Fruit fly (Drosophila melanogaster) whole organism, pupa: ENCODE data around the gene CG11902.

ENCODE experiments used
- CG10348 ChIP-seq: fragments of 200-800 bp; sonication (Bioruptor generic); IDR thresholded peaks from 2 replicates; pipeline ENCODE4 v1.3.6; 2022; ENCODE audit warnings: missing biosample characterization, missing genetic modification characterization
- CG12605 ChIP-seq: fragments of 200-800 bp; sonication (Bioruptor generic); IDR thresholded peaks from 2 replicates; pipeline ENCODE4 v1.3.6; 2022; ENCODE audit warnings: missing biosample characterization, missing genetic modification characterization
- CG13204 ChIP-seq: fragments of 200-800 bp; sonication (Bioruptor generic); optimal IDR thresholded peaks from 2 replicates; lab custom pipeline; 2018; ENCODE audit warnings: missing biosample characterization, mild to moderate bottlenecking, missing genetic modification characterization, moderate library complexity
- CG14655 ChIP-seq: fragments of 200-800 bp; sonication (Bioruptor generic); optimal IDR thresholded peaks from 3 replicates; lab custom pipeline; 2017; ENCODE audit warnings: mild to moderate bottlenecking, missing biosample characterization, missing genetic modification reagents, missing genetic modification characterization
- CG15710 ChIP-seq: fragments of 200-800 bp; sonication (Bioruptor generic); optimal IDR thresholded peaks from 2 replicates; lab custom pipeline; 2018; ENCODE audit warnings: missing biosample characterization, mild to moderate bottlenecking, missing genetic modification characterization, moderate library complexity
- CG17806 ChIP-seq: fragments of 200-800 bp; sonication (Bioruptor generic); optimal IDR thresholded peaks from 2 replicates; lab custom pipeline; 2018; ENCODE audit warnings: missing biosample characterization, mild to moderate bottlenecking, missing genetic modification characterization, moderate library complexity
- CG32121 ChIP-seq: fragments of 200-800 bp; sonication (Bioruptor generic); IDR thresholded peaks from 2 replicates; pipeline ENCODE4 v1.3.6; 2022; ENCODE audit warnings: missing biosample characterization, missing genetic modification characterization
- CG34367 ChIP-seq: fragments of 200-800 bp; sonication (Bioruptor generic); optimal IDR thresholded peaks from 2 replicates; lab custom pipeline; 2018; ENCODE audit warnings: missing biosample characterization, mild to moderate bottlenecking, missing genetic modification characterization
- CG4496 ChIP-seq: fragments of 200-800 bp; sonication (Bioruptor generic); IDR thresholded peaks from 3 replicates; pipeline ENCODE4 v1.3.6; 2022; ENCODE audit warnings: missing biosample characterization, missing genetic modification characterization
- CG8159 ChIP-seq: fragments of 200-800 bp; sonication (Bioruptor generic); optimal IDR thresholded peaks from 3 replicates; lab custom pipeline; 2018; ENCODE audit warnings: missing biosample characterization, mild to moderate bottlenecking, missing genetic modification characterization, moderate library complexity
- CG8301 ChIP-seq: fragments of 200-800 bp; sonication (Bioruptor generic); optimal IDR thresholded peaks from 2 replicates; lab custom pipeline; 2018; ENCODE audit warnings: missing biosample characterization, mild to moderate bottlenecking, missing genetic modification characterization
- CG9948 ChIP-seq: fragments of 200-800 bp; sonication (Bioruptor generic); optimal IDR thresholded peaks from 2 replicates; lab custom pipeline; 2018; ENCODE audit warnings: missing biosample characterization, mild to moderate bottlenecking, missing genetic modification characterization, moderate library complexity
- D1 ChIP-seq: fragments of 200-800 bp; sonication (Bioruptor generic); optimal IDR thresholded peaks from 2 replicates; lab custom pipeline; 2018; ENCODE audit warnings: missing biosample characterization, mild to moderate bottlenecking, missing genetic modification characterization, moderate library complexity
- EcR ChIP-seq: fragments of 200-800 bp; sonication (Bioruptor generic); optimal IDR thresholded peaks from 3 replicates; lab custom pipeline; 2019; ENCODE audit warnings: missing biosample characterization, missing genetic modification characterization, mild to moderate bottlenecking, moderate library complexity, missing genetic modification reagents
- Ets98B ChIP-seq: fragments of 200-800 bp; sonication (Bioruptor generic); IDR thresholded peaks from 2 replicates; pipeline ENCODE4 v1.3.6; 2022; ENCODE audit warnings: missing biosample characterization, missing genetic modification characterization
- Pif1A ChIP-seq: fragments of 200-800 bp; sonication (Bioruptor generic); optimal IDR thresholded peaks from 3 replicates; lab custom pipeline; 2016; ENCODE audit warnings: missing biosample characterization, missing genetic modification characterization
- Pif1B ChIP-seq: fragments of 200-800 bp; sonication (Bioruptor generic); optimal IDR thresholded peaks from 3 replicates; lab custom pipeline; 2016; ENCODE audit warnings: missing biosample characterization, missing genetic modification characterization
- Snoo ChIP-seq: fragments of 200-800 bp; sonication (Bioruptor generic); optimal IDR thresholded peaks from 3 replicates; lab custom pipeline; 2017; ENCODE audit warnings: missing biosample characterization, mild to moderate bottlenecking, missing genetic modification characterization, inconsistent platforms
- fd96Ca ChIP-seq: fragments of 200-800 bp; sonication (Bioruptor generic); IDR thresholded peaks from 3 replicates; pipeline ENCODE4 v1.3.6; 2022; ENCODE audit warnings: missing biosample characterization, missing genetic modification characterization
- gl ChIP-seq: fragments of 200-800 bp; sonication (Bioruptor generic); optimal IDR thresholded peaks from 2 replicates; lab custom pipeline; 2018; ENCODE audit warnings: missing biosample characterization, mild to moderate bottlenecking, missing genetic modification characterization
- rn ChIP-seq: fragments of 200-800 bp; sonication (Bioruptor generic); IDR thresholded peaks from 2 replicates; pipeline ENCODE4 v1.3.6; 2022; ENCODE audit warnings: missing biosample characterization, missing genetic modification characterization

The CG11902 gene

dm6 chr3R:25335065-25335464 lies at the start of gene CG11902, which contains the start of gene CG10669:
CG11902 (plus strand) TSS chr3R:25335257.
CG10669 (minus strand) TSS chr3R:25335243.
- TF ChIP-seq CG34367 (tag; lab: Kevin White, UChicago), result no peak
- no peak for TF ChIP-seq Ets98B (GFP tag; lab: Robert Waterston, UW)
- TF ChIP-seq CG8301, result no peak
- TF ChIP-seq CG32121 (GFP tag; lab: Robert Waterston, UW), result no peak
- no peak for TF ChIP-seq Pif1B (GFP tag; lab: Kevin White, UChicago)
- no peak for TF ChIP-seq CG10348 (GFP tag; lab: Robert Waterston, UW)
- no peak for TF ChIP-seq CG12605 (GFP tag; lab: Robert Waterston, UW)
- no peak for TF ChIP-seq CG13204 (GFP tag; lab: Kevin White, UChicago)
- no peak for TF ChIP-seq Snoo
- TF ChIP-seq Pif1A (GFP tag; lab: Kevin White, UChicago), result no peak
- no peak for TF ChIP-seq CG9948 (tag; lab: Kevin White, UChicago)
- no peak for TF ChIP-seq rn (GFP tag; lab: Robert Waterston, UW)
- no peak for TF ChIP-seq CG4496 (GFP tag; lab: Robert Waterston, UW)
- TF ChIP-seq CG15710, result no peak
- TF ChIP-seq CG8159 (tag; lab: Kevin White, UChicago), result no peak
- TF ChIP-seq fd96Ca (GFP tag; lab: Robert Waterston, UW), result no peak
- TF ChIP-seq D1 (tag; lab: Kevin White, UChicago), result no peak
- no peak for TF ChIP-seq EcR (GFP tag; lab: Kevin White, UChicago)
- TF ChIP-seq gl (tag; lab: Kevin White, UChicago), result no peak

dm6 chr3R:25287128-25287527 lies 47.9 kb upstream of the CG11902 start, which contains the start of gene CG13658:
CG13658 (plus strand) TSS chr3R:25287474.
- TF ChIP-seq Snoo, result no peak
- no peak for TF ChIP-seq EcR (GFP tag; lab: Kevin White, UChicago)
- TF ChIP-seq CG8301, result no peak
- TF ChIP-seq CG8159 (tag; lab: Kevin White, UChicago), result no peak
- TF ChIP-seq CG14655 (GFP tag; lab: Kevin White, UChicago), result no peak
- no peak for TF ChIP-seq Pif1B (GFP tag; lab: Kevin White, UChicago)
- TF ChIP-seq CG13204 (GFP tag; lab: Kevin White, UChicago), result no peak
- no peak for TF ChIP-seq Ets98B (GFP tag; lab: Robert Waterston, UW)
- no peak for TF ChIP-seq fd96Ca (GFP tag; lab: Robert Waterston, UW)
- TF ChIP-seq CG15710, result no peak
- no peak for TF ChIP-seq CG9948 (tag; lab: Kevin White, UChicago)

DNA sequence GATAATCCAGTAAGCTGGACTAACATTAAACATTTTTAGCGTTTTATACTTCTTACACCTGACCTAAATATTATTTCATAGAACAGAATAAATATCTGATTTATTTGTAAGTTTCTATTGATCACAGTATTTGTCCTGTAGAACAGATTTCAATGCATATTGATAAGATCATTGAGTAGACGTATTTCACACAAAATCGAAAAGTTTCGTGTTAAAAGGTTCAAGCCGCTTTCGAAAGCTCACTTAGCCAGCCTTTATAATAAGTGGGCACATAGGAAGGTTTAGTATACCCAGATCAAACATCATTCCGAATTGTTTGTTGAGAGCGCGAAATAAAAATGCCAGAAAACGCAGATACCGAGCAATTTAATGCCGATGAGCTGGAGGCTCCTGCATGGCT lies 45.5 kb upstream of the CG11902 start, which contains the start of gene CG11893:
CG11893 (plus strand) TSS at position 301 of the 400 bp plus-strand sequence.
- TF ChIP-seq CG34367 (tag; lab: Kevin White, UChicago), result no peak
- TF ChIP-seq CG32121 (GFP tag; lab: Robert Waterston, UW), result no peak
- TF ChIP-seq Snoo, result no peak
- TF ChIP-seq CG4496 (GFP tag; lab: Robert Waterston, UW), result no peak
- TF ChIP-seq CG8301, result no peak
- TF ChIP-seq CG9948 (tag; lab: Kevin White, UChicago), result no peak
- no peak for TF ChIP-seq CG12605 (GFP tag; lab: Robert Waterston, UW)
- TF ChIP-seq CG10348 (GFP tag; lab: Robert Waterston, UW), result no peak
- no peak for TF ChIP-seq Ets98B (GFP tag; lab: Robert Waterston, UW)

DNA sequence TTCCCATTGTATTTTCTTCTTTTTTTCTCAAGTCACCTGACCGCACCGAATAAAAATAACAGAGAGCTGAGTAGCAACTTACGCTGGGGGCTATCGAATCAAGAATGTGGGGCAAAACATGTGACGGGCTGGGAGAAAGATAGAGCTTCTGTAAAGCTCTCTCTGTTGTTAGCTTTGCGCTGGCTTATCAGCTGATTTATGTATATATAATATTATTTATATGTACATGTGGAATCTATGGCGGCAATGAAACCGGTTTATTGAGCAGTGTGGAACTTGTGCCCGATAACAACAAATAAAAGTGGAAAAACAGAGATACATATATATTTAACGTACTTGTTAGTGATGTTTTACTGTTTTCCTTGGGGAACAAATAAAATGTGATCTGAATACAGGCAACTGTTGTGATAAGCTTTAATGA lies 42.2 kb upstream of the CG11902 start, which contains the start of gene CG31098:
CG31098 (minus strand) TSS at position 114 of the 421 bp plus-strand sequence.
- no peak for TF ChIP-seq Snoo
- TF ChIP-seq Pif1B (GFP tag; lab: Kevin White, UChicago), result peak; percentile 37
- TF ChIP-seq EcR (GFP tag; lab: Kevin White, UChicago), result no peak
- peak; percentile 10 for TF ChIP-seq Pif1A (GFP tag; lab: Kevin White, UChicago)
- no peak for TF ChIP-seq CG9948 (tag; lab: Kevin White, UChicago)
- no peak for TF ChIP-seq CG15710
- no peak for TF ChIP-seq CG12605 (GFP tag; lab: Robert Waterston, UW)
- TF ChIP-seq CG8159 (tag; lab: Kevin White, UChicago), result no peak
- TF ChIP-seq rn (GFP tag; lab: Robert Waterston, UW), result no peak
- TF ChIP-seq Ets98B (GFP tag; lab: Robert Waterston, UW), result no peak
- no peak for TF ChIP-seq CG32121 (GFP tag; lab: Robert Waterston, UW)
- TF ChIP-seq fd96Ca (GFP tag; lab: Robert Waterston, UW), result no peak

DNA sequence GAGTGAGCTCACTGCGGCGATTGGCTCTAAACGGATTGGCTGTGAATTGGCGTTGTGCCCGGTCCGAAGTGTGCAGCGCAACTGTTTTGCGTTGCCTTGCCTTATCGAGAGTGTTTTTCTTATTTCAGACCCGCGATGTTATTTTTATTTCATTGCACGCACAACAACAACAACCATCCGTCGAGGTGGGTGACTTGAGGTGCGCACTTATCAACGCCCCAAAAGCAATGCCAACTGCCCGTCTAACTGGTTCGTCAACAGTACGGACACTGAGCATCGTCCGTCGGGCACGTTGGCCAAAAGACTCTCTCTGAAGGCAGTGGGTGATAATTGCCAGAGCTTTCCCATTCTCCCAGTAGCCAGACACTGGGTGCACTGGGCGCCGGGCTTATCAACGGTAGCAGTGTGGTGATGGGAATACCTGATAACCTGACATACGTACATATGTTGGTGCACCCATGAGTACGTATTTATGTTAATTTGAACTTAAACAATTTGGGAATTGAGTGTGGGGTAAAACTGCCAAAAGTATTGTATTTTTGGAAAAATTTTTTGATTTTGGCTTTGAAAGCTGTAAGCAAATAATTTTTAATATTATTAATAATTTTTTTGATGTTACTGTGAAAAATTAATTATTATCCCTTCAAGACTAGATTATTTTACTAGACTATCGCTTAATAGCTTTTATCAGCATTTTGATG lies 39.6 kb upstream of the CG11902 start, which contains the start of gene CG31102:
CG31102 (minus strand) TSS at position 275 of the 701 bp plus-strand sequence.
- peak; percentile 63 for TF ChIP-seq EcR (GFP tag; lab: Kevin White, UChicago)
- peak; percentile 43; the same call in 1 of the 2 replicates for TF ChIP-seq CG32121 (GFP tag; lab: Robert Waterston, UW)
- TF ChIP-seq CG8301, result no peak
- no peak for TF ChIP-seq CG13204 (GFP tag; lab: Kevin White, UChicago)
- TF ChIP-seq CG34367 (tag; lab: Kevin White, UChicago), result no peak
- no peak for TF ChIP-seq CG10348 (GFP tag; lab: Robert Waterston, UW)
- no peak for TF ChIP-seq CG8159 (tag; lab: Kevin White, UChicago)
- TF ChIP-seq Pif1B (GFP tag; lab: Kevin White, UChicago), result no peak
- no peak for TF ChIP-seq CG12605 (GFP tag; lab: Robert Waterston, UW)

DNA sequence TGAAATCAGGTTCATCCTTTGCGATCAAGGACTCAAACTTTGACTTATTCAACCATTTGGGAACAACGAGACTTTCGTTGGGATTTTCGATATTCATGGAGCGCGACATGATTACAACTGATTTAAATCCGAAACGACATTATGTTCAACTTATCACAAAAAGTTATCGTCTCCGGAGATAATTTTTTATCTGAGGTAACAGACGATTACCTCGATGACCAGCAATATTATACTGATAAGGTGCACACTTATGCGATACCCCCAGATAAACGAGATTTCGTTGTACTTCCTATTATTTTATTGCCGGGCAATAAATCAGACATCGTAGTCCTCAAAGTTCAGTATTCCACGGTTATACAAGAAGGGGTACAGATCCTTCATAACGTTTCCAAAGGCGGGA lies 37.4 kb upstream of the CG11902 start, which contains the start of gene CG31097:
CG31097 (minus strand) TSS at position 101 of the 400 bp plus-strand sequence.
- TF ChIP-seq CG14655 (GFP tag; lab: Kevin White, UChicago) (no peak), CG32121 (GFP tag; lab: Robert Waterston, UW) (no peak), CG34367 (tag; lab: Kevin White, UChicago) (no peak), CG17806 (tag; lab: Kevin White, UChicago) (no peak), Pif1B (GFP tag; lab: Kevin White, UChicago) (no peak), rn (GFP tag; lab: Robert Waterston, UW) (no peak), gl (tag; lab: Kevin White, UChicago) (no peak), CG8159 (tag; lab: Kevin White, UChicago) (no peak), Snoo (no peak), CG12605 (GFP tag; lab: Robert Waterston, UW) (no peak), EcR (GFP tag; lab: Kevin White, UChicago) (no peak), fd96Ca (GFP tag; lab: Robert Waterston, UW) (no peak), CG13204 (GFP tag; lab: Kevin White, UChicago) (no peak), CG15710 (no peak), Ets98B (GFP tag; lab: Robert Waterston, UW) (no peak), Pif1A (GFP tag; lab: Kevin White, UChicago) (no peak), CG9948 (tag; lab: Kevin White, UChicago) (no peak), CG8301 (no peak), CG4496 (GFP tag; lab: Robert Waterston, UW) (no peak)
